Worm (Caenorhabditis elegans): Measurements from ENCODE around the gene F45E1.4.

ce11 chrX:8003663-8004062 is 17.9 kb downstream of the F45E1.4 start, which contains the start of the genes F45E1.1 and F45E1.2:
- TF ChIP-seq ama-1 (optimal IDR thresholded peaks at IDR 0.05) (no peak), ceh-13 (GFP tag; optimal IDR thresholded peaks at IDR 0.05) (no peak), sea-1 (GFP tag; conservative IDR thresholded peaks at IDR 0.05) (no peak), hnd-1 (tag; optimal IDR thresholded peaks at IDR 0.05) (no peak), flt-1 (GFP tag; IDR thresholded peaks at IDR 0.05) (no peak)

Data from whole organism, early embryonic.